Fruit fly (Drosophila melanogaster): ENCODE data around the gene Osi15.

Gene Osi15

DNA sequence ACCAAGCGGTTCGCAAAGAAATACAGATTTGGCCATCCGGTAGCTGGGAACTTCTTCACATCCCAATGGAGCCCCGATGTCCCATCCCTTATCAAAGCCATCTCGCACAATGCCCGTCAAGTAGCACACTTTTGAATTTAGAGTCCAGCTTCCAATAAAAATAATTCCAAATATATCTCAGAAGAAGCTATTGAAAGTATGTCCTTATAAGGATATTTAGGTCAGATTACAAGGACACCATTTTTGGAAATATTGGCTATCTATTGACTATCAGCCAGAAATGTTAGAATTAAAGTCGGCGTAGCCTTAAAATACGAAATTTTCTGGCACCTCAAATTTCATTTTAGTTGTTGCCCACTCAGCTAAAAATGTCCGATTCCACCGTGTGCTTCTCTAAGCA, 41.1 kb downstream of the Osi15 start, which contains the start of gene CG10298:
TSS of gene CG10298 (plus strand) at position 301 of the 400 bp plus-strand sequence.
- TF ChIP-seq CG9705 (GFP tag; optimal IDR thresholded peaks at IDR 0.05), result no peak
- no peak for TF ChIP-seq HLH106 (tag; optimal IDR thresholded peaks at IDR 0.05)
- no peak for TF ChIP-seq Myc (optimal IDR thresholded peaks at IDR 0.05)
- TF ChIP-seq br (GFP tag; optimal IDR thresholded peaks at IDR 0.05), result no peak
- no peak for TF ChIP-seq N (GFP tag; optimal IDR thresholded peaks at IDR 0.05)
- TF ChIP-seq woc (GFP tag; optimal IDR thresholded peaks at IDR 0.05), result no peak
- no peak for TF ChIP-seq OdsH (GFP tag; optimal IDR thresholded peaks at IDR 0.05)
- no peak for TF ChIP-seq fru (GFP tag; optimal IDR thresholded peaks at IDR 0.05)
- TF ChIP-seq usp (GFP tag; optimal IDR thresholded peaks at IDR 0.05), result no peak
- TF ChIP-seq Jra (GFP tag; optimal IDR thresholded peaks at IDR 0.05), result no peak
- TF ChIP-seq Dfd (GFP tag; optimal IDR thresholded peaks at IDR 0.05), result no peak
- no peak for TF ChIP-seq Dif (GFP tag; optimal IDR thresholded peaks at IDR 0.05; ENCODE audit: partially characterized antibody)
- TF ChIP-seq GATAd (GFP tag; optimal IDR thresholded peaks at IDR 0.05), result no peak
- TF ChIP-seq ey (GFP tag; optimal IDR thresholded peaks at IDR 0.05), result no peak
- no peak for TF ChIP-seq psq (GFP tag; optimal IDR thresholded peaks at IDR 0.05)
- TF ChIP-seq jim (GFP tag; optimal IDR thresholded peaks at IDR 0.05), result no peak
- TF ChIP-seq CrebA (GFP tag; optimal IDR thresholded peaks at IDR 0.05; ENCODE audit: borderline replicate concordance), result no peak
- TF ChIP-seq Mio (GFP tag; optimal IDR thresholded peaks at IDR 0.05), result no peak

DNA sequence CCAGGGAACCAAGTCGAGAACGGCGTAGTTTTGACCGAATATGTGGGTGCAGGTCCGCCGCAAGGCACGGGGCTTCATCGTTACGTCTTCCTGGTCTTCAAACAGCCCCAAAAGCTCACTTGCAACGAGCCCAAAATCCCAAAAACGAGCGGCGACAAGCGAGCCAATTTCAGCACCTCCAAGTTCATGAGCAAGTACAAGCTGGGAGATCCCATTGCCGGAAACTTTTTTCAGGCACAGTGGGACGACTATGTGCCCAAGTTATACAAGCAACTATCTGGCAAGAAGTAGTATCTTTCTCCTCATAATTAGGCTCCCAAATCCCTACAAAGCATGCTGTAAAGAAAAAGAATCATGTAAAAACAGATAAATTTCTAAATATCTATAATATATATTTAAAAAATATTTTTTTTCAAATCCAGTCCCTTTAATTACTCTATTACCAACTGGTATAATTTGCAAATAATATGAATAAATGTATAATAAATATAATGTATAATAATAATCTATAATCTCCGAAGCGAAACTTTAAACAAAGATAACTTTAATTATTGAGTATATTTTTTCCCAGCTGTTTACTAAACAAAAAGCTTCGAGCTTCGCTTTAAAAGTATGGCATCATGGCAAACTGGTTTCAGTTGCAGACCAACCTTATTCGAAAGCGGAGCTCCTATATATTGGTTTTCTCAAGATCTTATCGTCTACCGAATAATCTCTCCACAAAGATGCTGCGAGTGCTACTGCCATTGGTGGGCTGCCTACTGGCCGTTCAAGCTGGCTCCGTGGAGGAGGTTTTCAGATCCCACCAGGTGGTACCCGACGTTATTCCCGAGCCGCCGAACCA, 42.0 kb downstream of the Osi15 start, which contains the start of gene CG17919:
TSS of gene CG17919 (plus strand) at position 634 of the 844 bp plus-strand sequence.
- TF ChIP-seq ey (GFP tag; optimal IDR thresholded peaks at IDR 0.05) (no peak), dmrt93B (GFP tag; optimal IDR thresholded peaks at IDR 0.05) (no peak), brk (GFP tag; optimal IDR thresholded peaks at IDR 0.05) (no peak), woc (GFP tag; optimal IDR thresholded peaks at IDR 0.05) (no peak), foxo (GFP tag; optimal IDR thresholded peaks at IDR 0.05) (no peak), sage (GFP tag; optimal IDR thresholded peaks at IDR 0.05) (no peak), jim (GFP tag; optimal IDR thresholded peaks at IDR 0.05) (no peak), h (GFP tag; optimal IDR thresholded peaks at IDR 0.05) (peak; percentile 21), Mio (GFP tag; optimal IDR thresholded peaks at IDR 0.05) (no peak), Rel (GFP tag; optimal IDR thresholded peaks at IDR 0.05) (no peak), Rel (tag; optimal IDR thresholded peaks at IDR 0.05) (peak; percentile 62), Dif (GFP tag; optimal IDR thresholded peaks at IDR 0.05; ENCODE audit: partially characterized antibody) (peak; percentile 16), Hr83 (GFP tag; optimal IDR thresholded peaks at IDR 0.05; ENCODE audit: poor library complexity, severe bottlenecking) (peak; percentile 72), Dfd (GFP tag; optimal IDR thresholded peaks at IDR 0.05) (no peak), CrebA (GFP tag; optimal IDR thresholded peaks at IDR 0.05; ENCODE audit: borderline replicate concordance) (no peak), br (GFP tag; optimal IDR thresholded peaks at IDR 0.05) (no peak), GATAd (GFP tag; optimal IDR thresholded peaks at IDR 0.05) (no peak), fru (GFP tag; optimal IDR thresholded peaks at IDR 0.05) (peak; percentile 28), lola (GFP tag; optimal IDR thresholded peaks at IDR 0.05) (no peak), psq (GFP tag; optimal IDR thresholded peaks at IDR 0.05) (no peak), usp (GFP tag; optimal IDR thresholded peaks at IDR 0.05) (no peak), OdsH (GFP tag; optimal IDR thresholded peaks at IDR 0.05) (no peak), HLH106 (tag; optimal IDR thresholded peaks at IDR 0.05) (no peak), sv (GFP tag; optimal IDR thresholded peaks at IDR 0.05) (no peak)

dm6 chr3R:6345814-6346213, 44.2 kb downstream of the Osi15 start, which contains the start of the genes SmD2 and CG18048:
TSS of gene SmD2 (minus strand) at chr3R:6345911.
TSS of gene CG18048 (plus strand) at chr3R:6346111.
- TF ChIP-seq Hr78 (GFP tag; optimal IDR thresholded peaks at IDR 0.05), result no peak
- TF ChIP-seq h (GFP tag; optimal IDR thresholded peaks at IDR 0.05), result peak; percentile 20
- no peak for TF ChIP-seq dmrt93B (GFP tag; optimal IDR thresholded peaks at IDR 0.05)
- no peak for TF ChIP-seq usp (GFP tag; optimal IDR thresholded peaks at IDR 0.05)
- TF ChIP-seq HLH106 (tag; optimal IDR thresholded peaks at IDR 0.05), result peak; percentile 7
- no peak for TF ChIP-seq jim (GFP tag; optimal IDR thresholded peaks at IDR 0.05)
- TF ChIP-seq brk (GFP tag; optimal IDR thresholded peaks at IDR 0.05), result no peak
- peak; percentile 11 for TF ChIP-seq woc (GFP tag; optimal IDR thresholded peaks at IDR 0.05)
- no peak for TF ChIP-seq Hr83 (GFP tag; optimal IDR thresholded peaks at IDR 0.05; ENCODE audit: poor library complexity, severe bottlenecking)
- TF ChIP-seq Sp1 (GFP tag; optimal IDR thresholded peaks at IDR 0.05), result peak; percentile 4
- TF ChIP-seq GATAd (GFP tag; optimal IDR thresholded peaks at IDR 0.05), result no peak
- TF ChIP-seq sv (GFP tag; optimal IDR thresholded peaks at IDR 0.05), result no peak
- no peak for TF ChIP-seq tai (GFP tag; optimal IDR thresholded peaks at IDR 0.05)

- TF ChIP-seq pan (optimal IDR thresholded peaks at IDR 0.05), result no peak
Observed at dm6 chr3R:6348943-6349342, 47.3 kb downstream of the Osi15 start, which contains the start of gene Hr83. TSS of gene Hr83 (plus strand) at chr3R:6349243.
